Worm (Caenorhabditis elegans) whole organism, L4 larva: ENCODE data around the gene W02H5.19.

Experiments used
- aly-2 ChIP-seq: sonication (generic microtip); optimal IDR thresholded peaks from 2 replicates; lab custom pipeline; 2018; ENCODE audit warnings: missing biosample characterization, missing genetic modification characterization
- mdl-1 ChIP-seq, 2 experiments: fragments of 150-350 bp in 1 of 2; sonication (generic microtip) in 1 of 2; optimal IDR thresholded peaks; 2 replicates each; lab custom pipeline; 2014 to 2017; ENCODE audit warnings: missing biosample characterization in 2 of 2, missing genetic modification characterization in 2 of 2
- mep-1 ChIP-seq: fragments of 150-350 bp; sonication (generic microtip); optimal IDR thresholded peaks from 3 replicates; lab custom pipeline; 2014; ENCODE audit warnings: missing biosample characterization, missing genetic modification characterization
- pha-4 ChIP-seq, 2 experiments: fragments of 150-350 bp in 1 of 2; fragments of 200-800 bp in 1 of 2; sonication (Bioruptor generic) in 1 of 2; IDR thresholded peaks in 1 of 2; optimal IDR thresholded peaks in 1 of 2; 2 replicates each; pipeline versions ENCODE4 v1.3.6 to Lab custom; 2014 to 2022; ENCODE audit warnings: missing genetic modification characterization in 2 of 2, missing genetic modification reagents in 2 of 2, missing biosample characterization in 1 of 2, missing compliant biosample characterization in 1 of 2

- no peak for TF ChIP-seq mdl-1 (tag; optimal IDR thresholded peaks at IDR 0.05; lab: Kevin White, UChicago)
- no peak for TF ChIP-seq aly-2 (tag; lab: Kevin White, UChicago)
- no peak; the same call in 1 of the 2 replicates for TF ChIP-seq pha-4 (GFP tag; IDR thresholded peaks at IDR 0.05; lab: Robert Waterston, UW)
- TF ChIP-seq pha-4 (tag; optimal IDR thresholded peaks at IDR 0.05; lab: Kevin White, UChicago), result no peak
- TF ChIP-seq mep-1 (tag; lab: Kevin White, UChicago), result no peak
Observed at ce11 chrV:2623765-2624164, 14.9 kb upstream of the W02H5.19 start.
